Worm (Caenorhabditis elegans) whole organism, young adult: ENCODE measurements around the gene srw-69.

Source experiments
- B0019.2 ChIP-seq: fragments of 200-800 bp; sonication (Bioruptor generic); conservative IDR thresholded peaks from 2 replicates; pipeline ENCODE4 v1.3.6; 2022; ENCODE audit warnings: missing genetic modification reagents, missing genetic modification characterization, missing compliant biosample characterization
- F23B12.7 ChIP-seq: sonication (generic microtip); optimal IDR thresholded peaks from 2 replicates; lab custom pipeline; 2017; ENCODE audit warnings: missing genetic modification characterization, mild to moderate bottlenecking, missing compliant biosample characterization, antibody characterized with exemption, moderate library complexity; ENCODE audit not compliant: insufficient read depth
- K12H6.12 ChIP-seq: fragments of 200-800 bp; sonication (Bioruptor generic); optimal IDR thresholded peaks from 2 replicates; lab custom pipeline; 2018; ENCODE audit warnings: mild to moderate bottlenecking, missing genetic modification characterization, missing compliant biosample characterization
- T07F8.4 ChIP-seq: sonication (generic microtip); optimal IDR thresholded peaks from 2 replicates; lab custom pipeline; 2016; ENCODE audit warnings: mild to moderate bottlenecking, missing genetic modification characterization, moderate library complexity, missing compliant biosample characterization
- T26A5.8 ChIP-seq: sonication (generic microtip); optimal IDR thresholded peaks from 2 replicates; lab custom pipeline; 2016; ENCODE audit warnings: missing genetic modification characterization, missing compliant biosample characterization
- Y53G8AR.9 ChIP-seq: fragments of 200-800 bp; sonication (Bioruptor generic); conservative IDR thresholded peaks from 2 replicates; pipeline ENCODE4 v1.3.6; 2022; ENCODE audit warnings: missing genetic modification reagents, missing genetic modification characterization, missing compliant biosample characterization
- Y67H2A.10 ChIP-seq: fragments of 200-800 bp; sonication (Bioruptor generic); conservative IDR thresholded peaks from 2 replicates; pipeline ENCODE4 v1.3.6; 2022; ENCODE audit warnings: missing genetic modification reagents, missing genetic modification characterization, missing compliant biosample characterization
- Y79H2A.3 ChIP-seq: fragments of 200-800 bp; sonication (Bioruptor generic); conservative IDR thresholded peaks from 2 replicates; pipeline ENCODE4 v1.3.6; 2022; ENCODE audit warnings: missing genetic modification reagents, missing genetic modification characterization, missing compliant biosample characterization
- akir-1 ChIP-seq: fragments of 200-800 bp; sonication (Bioruptor generic); optimal IDR thresholded peaks from 2 replicates; lab custom pipeline; 2018; ENCODE audit warnings: mild to moderate bottlenecking, missing genetic modification characterization, moderate library complexity, missing compliant biosample characterization
- ama-1 ChIP-seq, 3 experiments: fragments of 150-350 bp in 1 of 3; sonication (generic microtip) in 2 of 3; optimal IDR thresholded peaks; 2 replicates each; lab custom pipeline; 2014 to 2018; ENCODE audit warnings: missing biosample characterization in 2 of 3, missing genetic modification characterization in 2 of 3, missing genetic modification reagents in 2 of 3
- aptf-2 ChIP-seq: fragments of 200-800 bp; sonication (Bioruptor generic); conservative IDR thresholded peaks from 2 replicates; pipeline ENCODE4 v1.3.6; 2022; ENCODE audit warnings: missing genetic modification reagents, missing genetic modification characterization, missing compliant biosample characterization
- athp-1 ChIP-seq: sonication (generic microtip); optimal IDR thresholded peaks from 2 replicates; lab custom pipeline; 2017; ENCODE audit warnings: mild to moderate bottlenecking, missing genetic modification characterization, missing compliant biosample characterization
- attf-3 ChIP-seq: fragments of 200-800 bp; sonication (Bioruptor generic); conservative IDR thresholded peaks from 2 replicates; pipeline ENCODE4 v1.3.6; 2022; ENCODE audit warnings: missing genetic modification reagents, missing genetic modification characterization, missing compliant biosample characterization
- ceh-100 ChIP-seq: fragments of 200-800 bp; sonication (Bioruptor generic); IDR thresholded peaks from 2 replicates; pipeline ENCODE4 v1.3.6; 2022; ENCODE audit warnings: missing genetic modification reagents, missing genetic modification characterization, missing compliant biosample characterization
- ceh-58 ChIP-seq: fragments of 200-800 bp; sonication (Bioruptor generic); IDR thresholded peaks from 2 replicates; pipeline ENCODE4 v1.3.6; 2022; ENCODE audit warnings: missing genetic modification characterization, missing compliant biosample characterization
- chd-7 ChIP-seq: sonication (generic microtip); optimal IDR thresholded peaks from 2 replicates; lab custom pipeline; 2016; ENCODE audit warnings: mild to moderate bottlenecking, missing genetic modification characterization, moderate library complexity, missing compliant biosample characterization
- efl-1 ChIP-seq: fragments of 150-350 bp; optimal IDR thresholded peaks from 2 replicates; lab custom pipeline; 2014; ENCODE audit warnings: missing biosample characterization, missing genetic modification reagents, missing genetic modification characterization
- him-1 ChIP-seq: sonication (generic microtip); optimal IDR thresholded peaks from 2 replicates; lab custom pipeline; 2016; ENCODE audit warnings: missing genotype, missing genetic modification reagents, missing genetic modification characterization, missing compliant biosample characterization
- hsf-1 ChIP-seq: fragments of 200-800 bp; sonication (Bioruptor generic); IDR thresholded peaks from 2 replicates; pipeline ENCODE4 v1.3.6; 2022; ENCODE audit warnings: missing genetic modification reagents, missing genetic modification characterization, missing compliant biosample characterization
- lag-1 ChIP-seq: fragments of 200-800 bp; sonication (Bioruptor generic); IDR thresholded peaks from 2 replicates; pipeline ENCODE4 v1.3.6; 2022; ENCODE audit warnings: missing genetic modification reagents, missing genetic modification characterization, missing compliant biosample characterization
- let-526 ChIP-seq: fragments of 200-800 bp; sonication (Bioruptor generic); IDR thresholded peaks from 2 replicates; pipeline ENCODE4 v1.3.6; 2022; ENCODE audit warnings: missing genetic modification reagents, missing genetic modification characterization, missing compliant biosample characterization
- let-607 ChIP-seq, 2 experiments: fragments of 200-800 bp in 1 of 2; sonication (Bioruptor generic) in 1 of 2; sonication (generic microtip) in 1 of 2; optimal IDR thresholded peaks; 2 replicates each; lab custom pipeline; 2016 to 2018; ENCODE audit warnings: mild to moderate bottlenecking in 2 of 2, missing compliant biosample characterization in 2 of 2, missing genetic modification characterization in 2 of 2, moderate library complexity in 2 of 2, missing genotype in 1 of 2
- lin-26 ChIP-seq: fragments of 200-800 bp; sonication (Bioruptor generic); IDR thresholded peaks from 2 replicates; pipeline ENCODE4 v1.3.6; 2022; ENCODE audit warnings: missing genetic modification reagents, missing genetic modification characterization, missing compliant biosample characterization
- lin-40 ChIP-seq: sonication (generic microtip); optimal IDR thresholded peaks from 2 replicates; lab custom pipeline; 2016; ENCODE audit warnings: missing genetic modification characterization, mild to moderate bottlenecking, missing compliant biosample characterization, missing genotype, missing genetic modification reagents
- lir-1 ChIP-seq: fragments of 200-800 bp; sonication (Bioruptor generic); conservative IDR thresholded peaks from 2 replicates; pipeline ENCODE4 v1.3.6; 2022; ENCODE audit warnings: missing genetic modification reagents, missing genetic modification characterization, missing compliant biosample characterization
- madf-10 ChIP-seq: sonication (generic microtip); optimal IDR thresholded peaks from 2 replicates; lab custom pipeline; 2016; ENCODE audit warnings: mild to moderate bottlenecking, missing genetic modification characterization, missing compliant biosample characterization
- madf-3 ChIP-seq: fragments of 200-800 bp; sonication (Bioruptor generic); IDR thresholded peaks from 2 replicates; pipeline ENCODE4 v1.3.6; 2022; ENCODE audit warnings: missing genetic modification reagents, missing genetic modification characterization, missing compliant biosample characterization
- nfya-2 ChIP-seq: fragments of 200-800 bp; sonication (Bioruptor generic); IDR thresholded peaks from 2 replicates; pipeline ENCODE4 v1.3.6; 2022; ENCODE audit warnings: missing genetic modification reagents, missing genetic modification characterization, missing compliant biosample characterization
- nfyb-1 ChIP-seq: fragments of 200-800 bp; sonication (Bioruptor generic); IDR thresholded peaks from 2 replicates; pipeline ENCODE4 v1.3.6; 2022; ENCODE audit warnings: missing genetic modification reagents, missing genetic modification characterization, missing compliant biosample characterization
- nhr-27 ChIP-seq: fragments of 200-800 bp; sonication (Bioruptor generic); optimal IDR thresholded peaks from 2 replicates; lab custom pipeline; 2018; ENCODE audit warnings: mild to moderate bottlenecking, missing genetic modification characterization, moderate library complexity, missing compliant biosample characterization
- pbrm-1 ChIP-seq: fragments of 200-800 bp; sonication (Bioruptor generic); IDR thresholded peaks from 2 replicates; pipeline ENCODE4 v1.3.6; 2022; ENCODE audit warnings: missing genetic modification reagents, missing genetic modification characterization, missing compliant biosample characterization
- rcor-1 ChIP-seq: fragments of 200-800 bp; sonication (Bioruptor generic); IDR thresholded peaks from 2 replicates; pipeline ENCODE4 v1.3.6; 2022; ENCODE audit warnings: missing genetic modification reagents, missing genetic modification characterization, missing compliant biosample characterization
- sea-2 ChIP-seq: fragments of 200-800 bp; sonication (Bioruptor generic); IDR thresholded peaks from 2 replicates; pipeline ENCODE4 v1.3.6; 2022; ENCODE audit warnings: missing genetic modification characterization, missing compliant biosample characterization
- snpc-3.4 ChIP-seq: sonication (generic microtip); optimal IDR thresholded peaks from 2 replicates; lab custom pipeline; 2017; ENCODE audit warnings: missing genetic modification characterization, mild to moderate bottlenecking, missing compliant biosample characterization, antibody characterized with exemption, moderate library complexity, missing genotype, missing genetic modification reagents
- tbp1 ChIP-seq: fragments of 200-800 bp; sonication (Bioruptor generic); optimal IDR thresholded peaks from 2 replicates; lab custom pipeline; 2018; ENCODE audit warnings: mild to moderate bottlenecking, missing genetic modification characterization, missing compliant biosample characterization
- tbx-9 ChIP-seq: sonication (generic microtip); optimal IDR thresholded peaks from 2 replicates; lab custom pipeline; 2016; ENCODE audit warnings: borderline replicate concordance, missing genetic modification characterization, inconsistent platforms, missing compliant biosample characterization
- tlf-1 ChIP-seq: fragments of 200-800 bp; sonication (Bioruptor generic); optimal IDR thresholded peaks from 2 replicates; lab custom pipeline; 2018; ENCODE audit warnings: mild to moderate bottlenecking, missing genetic modification characterization, missing compliant biosample characterization
- unc-130 ChIP-seq: sonication (generic microtip); optimal IDR thresholded peaks from 2 replicates; lab custom pipeline; 2016; ENCODE audit warnings: missing genetic modification reagents, missing genetic modification characterization, missing compliant biosample characterization
- zfh-2 ChIP-seq: fragments of 200-800 bp; sonication (Bioruptor generic); conservative IDR thresholded peaks from 2 replicates; pipeline ENCODE4 v1.3.6; 2022; ENCODE audit warnings: missing genetic modification reagents, missing genetic modification characterization, missing compliant biosample characterization
- ztf-26 ChIP-seq: sonication (generic microtip); optimal IDR thresholded peaks from 2 replicates; lab custom pipeline; 2017; ENCODE audit warnings: missing genetic modification characterization, missing compliant biosample characterization

Gene srw-69

ce11 chrV:7436911-7437310 lies 8.1 kb upstream of the srw-69 start (continued):
- TF ChIP-seq ama-1 (optimal IDR thresholded peaks at IDR 0.05; lab: Kevin White, UChicago) (peak; percentile 74), ama-1 (GFP tag; optimal IDR thresholded peaks at IDR 0.05; lab: Kevin White, UChicago) (no peak), tbx-9 (tag; lab: Kevin White, UChicago) (no peak), aptf-2 (GFP tag; lab: Robert Waterston, UW) (no peak), T26A5.8 (tag; lab: Kevin White, UChicago) (no peak), lag-1 (no peak), nhr-27 (no peak), hsf-1 (no peak), Y67H2A.10 (GFP tag; lab: Robert Waterston, UW) (no peak), nfya-2 (GFP tag; lab: Robert Waterston, UW) (no peak), sea-2 (GFP tag; lab: Robert Waterston, UW) (no peak), pbrm-1 (GFP tag; lab: Robert Waterston, UW) (no peak), lin-40 (tag; lab: Kevin White, UChicago) (no peak), Y53G8AR.9 (GFP tag; lab: Robert Waterston, UW) (peak; percentile 34; the same call in 1 of the 2 replicates), T07F8.4 (tag; lab: Kevin White, UChicago) (no peak), efl-1 (GFP tag; lab: Kevin White, UChicago) (no peak), chd-7 (peak; percentile 32), ztf-26 (tag; lab: Kevin White, UChicago) (no peak), B0019.2 (GFP tag; lab: Robert Waterston, UW) (no peak)
- TF ChIP-seq, all 124 proteins: peak for 11

DNA sequence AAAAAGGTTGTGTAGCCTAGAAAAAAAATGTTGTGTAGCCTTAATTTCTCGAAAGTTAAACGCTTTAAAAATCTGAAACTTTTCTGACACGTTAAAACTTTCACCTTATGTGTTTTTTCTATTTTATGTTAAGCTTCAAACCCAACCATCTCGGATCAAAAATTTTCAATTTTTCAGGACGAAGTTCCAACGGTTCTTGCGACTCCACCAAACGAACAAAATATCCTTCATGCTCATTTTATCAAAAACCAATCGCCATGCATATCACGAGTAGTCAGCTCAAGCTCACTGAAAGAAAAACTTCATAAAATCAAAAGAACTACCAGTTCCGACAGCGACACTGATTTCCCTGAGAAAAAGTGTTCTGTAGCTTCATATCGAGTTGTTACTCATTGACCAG lies 7.7 kb upstream of the srw-69 start:
- TF ChIP-seq Y79H2A.3 (GFP tag; lab: Robert Waterston, UW) (no peak), Y53G8AR.9 (GFP tag; lab: Robert Waterston, UW) (0 out of 2 replicates have a peak, but pooled peaks have one; percentile 25)

DNA sequence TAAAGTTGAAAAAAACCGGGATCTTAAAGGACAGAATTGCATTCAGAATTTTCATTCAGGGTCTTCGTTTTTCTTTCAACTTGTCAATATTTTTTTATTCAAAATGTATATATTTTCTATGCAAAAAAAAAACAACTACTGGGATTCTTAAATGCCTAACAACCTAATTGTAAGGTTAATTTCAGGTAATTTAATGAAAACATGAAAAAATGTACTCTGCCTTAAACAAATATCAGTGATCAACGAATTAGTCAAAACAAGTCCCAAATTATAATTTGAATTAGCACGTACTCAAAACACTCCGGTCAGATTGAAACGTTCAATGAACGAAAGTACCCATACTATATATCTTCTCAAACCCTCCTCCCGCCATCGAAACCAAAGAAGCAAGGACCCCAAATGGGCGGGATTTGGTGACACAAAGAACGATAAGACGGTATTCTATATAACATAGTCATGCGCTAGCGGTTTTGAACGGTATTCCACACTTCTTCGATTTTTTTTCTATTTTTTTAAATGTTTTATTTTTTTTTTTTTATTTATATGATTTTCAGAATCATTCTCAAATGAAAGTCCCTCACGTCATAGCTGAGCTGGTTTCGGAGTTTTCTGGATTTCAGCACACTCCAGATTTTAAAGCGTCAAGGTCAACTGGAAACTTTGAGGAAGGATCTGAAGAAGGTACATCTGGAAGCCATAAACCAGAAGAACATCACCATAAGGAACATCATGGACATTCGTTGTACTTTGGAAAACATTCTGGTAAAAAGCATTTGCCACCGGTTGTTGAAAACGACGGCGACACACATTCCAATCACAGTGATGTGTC lies 6.8 kb upstream of the srw-69 start, which contains the start of the genes ddo-2 and F25E5.8:
Gene ddo-2 (minus strand): TSS at position 330 of the 829 bp plus-strand sequence.
Gene F25E5.8 (plus strand): TSS at position 555 of the 829 bp plus-strand sequence.
- no peak for TF ChIP-seq attf-3 (GFP tag; lab: Robert Waterston, UW)
- TF ChIP-seq ceh-58 (GFP tag; lab: Robert Waterston, UW) = no peak
- no peak for TF ChIP-seq hsf-1
- TF ChIP-seq tlf-1 (GFP tag; lab: Kevin White, UChicago) = no peak
- TF ChIP-seq rcor-1 (GFP tag; lab: Robert Waterston, UW) = no peak
- 0 out of 2 replicates have a peak, but pooled peaks have one; percentile 18 for TF ChIP-seq lin-26 (GFP tag; lab: Robert Waterston, UW)
- TF ChIP-seq him-1 (tag; lab: Kevin White, UChicago) = no peak
- 0 out of 2 replicates have a peak, but pooled peaks have one; percentile 15 for TF ChIP-seq nfyb-1
- TF ChIP-seq ama-1 (optimal IDR thresholded peaks at IDR 0.05; lab: Kevin White, UChicago) = peak; percentile 71
- TF ChIP-seq ama-1 (GFP tag; optimal IDR thresholded peaks at IDR 0.05; lab: Kevin White, UChicago) = no peak

ce11 chrV:7434805-7435363 lies 6.1 kb upstream of the srw-69 start:
- no peak for TF ChIP-seq nhr-27
- TF ChIP-seq T26A5.8 (tag; lab: Kevin White, UChicago) = no peak
- TF ChIP-seq athp-1 (tag; lab: Kevin White, UChicago) = no peak
- TF ChIP-seq K12H6.12 (tag; lab: Kevin White, UChicago) = peak; percentile 50
- no peak for TF ChIP-seq akir-1 (GFP tag; lab: Kevin White, UChicago)
- no peak for TF ChIP-seq lir-1 (GFP tag; lab: Robert Waterston, UW)
- TF ChIP-seq F23B12.7 (tag; lab: Kevin White, UChicago) = no peak
- no peak for TF ChIP-seq unc-130 (GFP tag; lab: Kevin White, UChicago)
- peak; percentile 24 for TF ChIP-seq madf-10 (tag; lab: Kevin White, UChicago)
- no peak for TF ChIP-seq let-526 (GFP tag; lab: Robert Waterston, UW)
- no peak for TF ChIP-seq T07F8.4 (tag; lab: Kevin White, UChicago)
- TF ChIP-seq zfh-2 (GFP tag; lab: Robert Waterston, UW) = no peak
- no peak for TF ChIP-seq let-607 (tag; optimal IDR thresholded peaks at IDR 0.05; lab: Kevin White, UChicago)
- TF ChIP-seq ceh-100 (GFP tag; lab: Robert Waterston, UW) = no peak
- TF ChIP-seq madf-3 (GFP tag; lab: Robert Waterston, UW) = no peak
- no peak for TF ChIP-seq snpc-3.4
- peak; percentile 46 for TF ChIP-seq tbp1 (GFP tag; lab: Kevin White, UChicago)
- TF ChIP-seq ceh-58 (GFP tag; lab: Robert Waterston, UW) = no peak
- no peak for TF ChIP-seq lin-26 (GFP tag; lab: Robert Waterston, UW)
